Fruit fly (Drosophila melanogaster) whole organism, embryonic: ENCODE data around the gene pkaap.
A peak's percentile ranks its signal among the peaks of the same experiment; 100 is the strongest.

Experiments
- Blimp-1 ChIP-seq: fragments of 200-800 bp; sonication (Bioruptor generic); optimal IDR thresholded peaks from 3 replicates; lab custom pipeline; 2018; ENCODE audit warnings: missing biosample characterization, missing genetic modification characterization, mild to moderate bottlenecking, moderate library complexity, missing genetic modification reagents
- CG10209 ChIP-seq: fragments of 200-800 bp; sonication (Bioruptor generic); optimal IDR thresholded peaks from 3 replicates; lab custom pipeline; 2017; ENCODE audit warnings: missing biosample characterization, mild to moderate bottlenecking, missing genetic modification characterization, missing genetic modification reagents
- CG10543 ChIP-seq: fragments of 200-800 bp; sonication (Bioruptor generic); optimal IDR thresholded peaks from 3 replicates; lab custom pipeline; 2017; ENCODE audit warnings: missing biosample characterization, mild to moderate bottlenecking, missing genetic modification characterization, moderate library complexity
- CG11093 ChIP-seq: fragments of 200-800 bp; sonication (Bioruptor generic); IDR thresholded peaks from 3 replicates; pipeline ENCODE4 v1.3.6; 2022; ENCODE audit warnings: missing biosample characterization, missing genetic modification characterization
- CG12299 ChIP-seq: fragments of 200-800 bp; sonication (Bioruptor generic); optimal IDR thresholded peaks from 2 replicates; lab custom pipeline; 2018; ENCODE audit warnings: missing biosample characterization, mild to moderate bottlenecking, missing genetic modification characterization
- CG12391 ChIP-seq: fragments of 200-800 bp; sonication (Bioruptor generic); optimal IDR thresholded peaks from 3 replicates; lab custom pipeline; 2018; ENCODE audit warnings: missing biosample characterization, mild to moderate bottlenecking, missing genetic modification characterization, moderate library complexity
- CG13296 ChIP-seq: fragments of 200-800 bp; sonication (Bioruptor generic); optimal IDR thresholded peaks from 3 replicates; lab custom pipeline; 2018; ENCODE audit warnings: missing biosample characterization, mild to moderate bottlenecking, missing genetic modification characterization
- CG13775 ChIP-seq: fragments of 200-800 bp; sonication (Bioruptor generic); optimal IDR thresholded peaks from 3 replicates; lab custom pipeline; 2017; ENCODE audit warnings: missing biosample characterization, mild to moderate bottlenecking, missing genetic modification characterization
- CG15269 ChIP-seq: fragments of 200-800 bp; sonication (Bioruptor generic); optimal IDR thresholded peaks from 2 replicates; lab custom pipeline; 2018; ENCODE audit warnings: missing biosample characterization, mild to moderate bottlenecking, missing genetic modification characterization, moderate library complexity
- CG15696 ChIP-seq: fragments of 200-800 bp; sonication (Bioruptor generic); optimal IDR thresholded peaks from 2 replicates; lab custom pipeline; 2019; ENCODE audit warnings: missing biosample characterization, mild to moderate bottlenecking, missing genetic modification characterization, moderate library complexity
- CG17912 ChIP-seq: fragments of 200-800 bp; sonication (Bioruptor generic); optimal IDR thresholded peaks from 2 replicates; lab custom pipeline; 2018; ENCODE audit warnings: missing biosample characterization, mild to moderate bottlenecking, missing genetic modification characterization
- CG18011 ChIP-seq: fragments of 200-800 bp; sonication (Bioruptor generic); optimal IDR thresholded peaks from 2 replicates; lab custom pipeline; 2017; ENCODE audit warnings: missing biosample characterization, missing genetic modification characterization, mild to moderate bottlenecking, moderate library complexity, missing genotype
- CG31224 ChIP-seq: fragments of 200-800 bp; sonication (Bioruptor generic); IDR thresholded peaks from 2 replicates; pipeline ENCODE4 v1.3.6; 2022; ENCODE audit warnings: missing biosample characterization, missing genetic modification characterization
- CG4282 ChIP-seq: fragments of 200-800 bp; sonication (Bioruptor generic); optimal IDR thresholded peaks from 2 replicates; lab custom pipeline; 2016; ENCODE audit warnings: missing biosample characterization, missing genetic modification characterization
- CG43689 ChIP-seq: fragments of 200-800 bp; sonication (Bioruptor generic); IDR thresholded peaks from 2 replicates; pipeline ENCODE4 v1.3.6; 2022; ENCODE audit warnings: missing biosample characterization, missing genetic modification characterization
- CG4730 ChIP-seq: fragments of 200-800 bp; sonication (Bioruptor generic); IDR thresholded peaks from 2 replicates; pipeline ENCODE4 v1.3.6; 2022; ENCODE audit warnings: missing biosample characterization, missing genetic modification characterization
- CG4820 ChIP-seq: fragments of 200-800 bp; sonication (Bioruptor generic); optimal IDR thresholded peaks from 3 replicates; lab custom pipeline; 2016; ENCODE audit warnings: missing biosample characterization, missing genetic modification characterization
- CG5953 ChIP-seq: fragments of 200-800 bp; sonication (Bioruptor generic); IDR thresholded peaks from 2 replicates; pipeline ENCODE4 v1.3.6; 2022; ENCODE audit warnings: missing biosample characterization, missing genetic modification characterization
- CG6254 ChIP-seq: fragments of 200-800 bp; sonication (Bioruptor generic); optimal IDR thresholded peaks from 3 replicates; lab custom pipeline; 2017; ENCODE audit warnings: mild to moderate bottlenecking, missing biosample characterization, missing genetic modification reagents, missing genetic modification characterization
- CG7928 ChIP-seq: fragments of 200-800 bp; sonication (Bioruptor generic); optimal IDR thresholded peaks from 2 replicates; lab custom pipeline; 2017; ENCODE audit warnings: missing biosample characterization, mild to moderate bottlenecking, missing genetic modification characterization
- CG8388 ChIP-seq: fragments of 200-800 bp; sonication (Bioruptor generic); optimal IDR thresholded peaks from 2 replicates; lab custom pipeline; 2019; ENCODE audit warnings: missing biosample characterization, mild to moderate bottlenecking, missing genetic modification characterization, moderate library complexity
- CG9215 ChIP-seq: fragments of 200-800 bp; sonication (Bioruptor generic); IDR thresholded peaks from 2 replicates; pipeline ENCODE4 v1.3.6; 2022; ENCODE audit warnings: missing biosample characterization, missing genetic modification characterization
- CG9797 ChIP-seq: fragments of 200-800 bp; sonication (Bioruptor generic); optimal IDR thresholded peaks from 3 replicates; lab custom pipeline; 2018; ENCODE audit warnings: missing biosample characterization, mild to moderate bottlenecking, missing genetic modification characterization
- CG9876 ChIP-seq: fragments of 200-800 bp; sonication (Bioruptor generic); optimal IDR thresholded peaks from 2 replicates; lab custom pipeline; 2016; ENCODE audit warnings: missing biosample characterization, missing genetic modification characterization
- Dip2 ChIP-seq: fragments of 200-800 bp; sonication (Bioruptor generic); IDR thresholded peaks from 2 replicates; pipeline ENCODE4 v1.3.6; 2022; ENCODE audit warnings: missing biosample characterization, missing genetic modification characterization
- E2f2 ChIP-seq: fragments of 200-800 bp; sonication (Bioruptor generic); IDR thresholded peaks from 2 replicates; pipeline ENCODE4 v1.3.6; 2022; ENCODE audit warnings: missing biosample characterization, missing genetic modification characterization
- HLH4C ChIP-seq: fragments of 200-800 bp; sonication (Bioruptor generic); IDR thresholded peaks from 3 replicates; pipeline ENCODE4 v1.3.6; 2022; ENCODE audit warnings: missing biosample characterization, missing genetic modification characterization; ENCODE audit not compliant: partially characterized antibody
- HLH54F ChIP-seq: fragments of 200-800 bp; sonication (Bioruptor generic); optimal IDR thresholded peaks from 3 replicates; lab custom pipeline; 2016; ENCODE audit warnings: missing biosample characterization, missing genetic modification characterization
- Mes4 ChIP-seq: fragments of 200-800 bp; sonication (Bioruptor generic); optimal IDR thresholded peaks from 2 replicates; lab custom pipeline; 2016; ENCODE audit warnings: missing biosample characterization, missing genetic modification characterization
- NC2α ChIP-seq: fragments of 200-800 bp; sonication (Bioruptor generic); optimal IDR thresholded peaks from 2 replicates; lab custom pipeline; 2016; ENCODE audit warnings: missing biosample characterization, missing genetic modification characterization
- Neu2 ChIP-seq: fragments of 200-800 bp; sonication (Bioruptor generic); optimal IDR thresholded peaks from 3 replicates; lab custom pipeline; 2016; ENCODE audit warnings: missing biosample characterization, missing genetic modification characterization, borderline replicate concordance
- Optix ChIP-seq: fragments of 200-800 bp; sonication (Bioruptor generic); IDR thresholded peaks from 3 replicates; pipeline ENCODE4 v1.3.6; 2022; ENCODE audit warnings: missing biosample characterization, missing genetic modification characterization
- Rx ChIP-seq: fragments of 200-800 bp; sonication (Bioruptor generic); IDR thresholded peaks from 2 replicates; pipeline ENCODE4 v1.3.6; 2022; ENCODE audit warnings: missing biosample characterization, missing genetic modification characterization
- Ssrp ChIP-seq: fragments of 200-800 bp; sonication (Bioruptor generic); optimal IDR thresholded peaks from 2 replicates; lab custom pipeline; 2018; ENCODE audit warnings: missing biosample characterization, mild to moderate bottlenecking, missing genetic modification characterization, moderate library complexity
- amos ChIP-seq: fragments of 200-800 bp; sonication (Bioruptor generic); IDR thresholded peaks from 2 replicates; pipeline ENCODE4 v1.3.6; 2022; ENCODE audit warnings: missing biosample characterization, missing genetic modification characterization; ENCODE audit not compliant: partially characterized antibody
- ash1 ChIP-seq: fragments of 200-800 bp; sonication (Bioruptor generic); optimal IDR thresholded peaks from 2 replicates; lab custom pipeline; 2018; ENCODE audit warnings: missing biosample characterization, mild to moderate bottlenecking, missing genetic modification characterization
- crp ChIP-seq, 2 experiments: fragments of 200-800 bp; sonication (Bioruptor generic); optimal IDR thresholded peaks; 2 replicates in 1 of 2; 3 replicates in 1 of 2; lab custom pipeline; 2017; ENCODE audit warnings: missing biosample characterization in 2 of 2, missing genetic modification characterization in 2 of 2, mild to moderate bottlenecking in 1 of 2, moderate library complexity in 1 of 2
- da ChIP-seq: fragments of 200-800 bp; sonication (Bioruptor generic); optimal IDR thresholded peaks from 2 replicates; lab custom pipeline; 2016; ENCODE audit warnings: missing biosample characterization, missing genetic modification characterization
- dmrt99B ChIP-seq: fragments of 200-800 bp; sonication (Bioruptor generic); optimal IDR thresholded peaks from 2 replicates; lab custom pipeline; 2018; ENCODE audit warnings: missing biosample characterization, mild to moderate bottlenecking, missing genetic modification characterization, moderate library complexity
- nmo ChIP-seq: fragments of 200-800 bp; sonication (Bioruptor generic); optimal IDR thresholded peaks from 2 replicates; lab custom pipeline; 2018; ENCODE audit warnings: missing biosample characterization, mild to moderate bottlenecking, missing genetic modification characterization, moderate library complexity
- pho ChIP-seq: fragments of 200-800 bp; sonication (Bioruptor generic); optimal IDR thresholded peaks from 2 replicates; lab custom pipeline; 2016; ENCODE audit warnings: missing biosample characterization, missing genetic modification characterization
- phol ChIP-seq: fragments of 200-800 bp; sonication (Bioruptor generic); optimal IDR thresholded peaks from 3 replicates; lab custom pipeline; 2018; ENCODE audit warnings: missing biosample characterization, mild to moderate bottlenecking, missing genetic modification characterization, moderate library complexity
- psq ChIP-seq: fragments of 200-800 bp; sonication (Bioruptor generic); optimal IDR thresholded peaks from 2 replicates; lab custom pipeline; 2017; ENCODE audit warnings: missing biosample characterization, missing genetic modification characterization
- sisA ChIP-seq: fragments of 200-800 bp; sonication (Bioruptor generic); IDR thresholded peaks from 2 replicates; pipeline ENCODE4 v1.3.6; 2022; ENCODE audit warnings: missing biosample characterization, missing genetic modification characterization
- so ChIP-seq: fragments of 200-800 bp; sonication (Bioruptor generic); IDR thresholded peaks from 3 replicates; pipeline ENCODE4 v1.3.6; 2022; ENCODE audit warnings: missing biosample characterization, missing genetic modification characterization
- tll ChIP-seq, 2 experiments: fragments of 200-800 bp in 1 of 2; fragments of >200 bp in 1 of 2; sonication (Bioruptor generic) in 1 of 2; optimal IDR thresholded peaks; 2 replicates each; lab custom pipeline; 2017 to 2019; ENCODE audit warnings: missing biosample characterization in 2 of 2, missing genetic modification characterization in 2 of 2, mild to moderate bottlenecking in 1 of 2, moderate library complexity in 1 of 2
- twi ChIP-seq: fragments of 200-800 bp; optimal IDR thresholded peaks from 2 replicates; lab custom pipeline; 2019; ENCODE audit warnings: missing biosample characterization, mild to moderate bottlenecking, missing genetic modification characterization, moderate library complexity
- vvl ChIP-seq: fragments of 200-800 bp; sonication (Bioruptor generic); IDR thresholded peaks from 2 replicates; pipeline ENCODE4 v1.3.6; 2022; ENCODE audit warnings: missing biosample characterization, missing genetic modification characterization
- zen ChIP-seq: fragments of 200-800 bp; sonication (Bioruptor generic); optimal IDR thresholded peaks from 3 replicates; lab custom pipeline; 2018; ENCODE audit warnings: missing biosample characterization, mild to moderate bottlenecking, missing genetic modification characterization, moderate library complexity

Gene pkaap

DNA sequence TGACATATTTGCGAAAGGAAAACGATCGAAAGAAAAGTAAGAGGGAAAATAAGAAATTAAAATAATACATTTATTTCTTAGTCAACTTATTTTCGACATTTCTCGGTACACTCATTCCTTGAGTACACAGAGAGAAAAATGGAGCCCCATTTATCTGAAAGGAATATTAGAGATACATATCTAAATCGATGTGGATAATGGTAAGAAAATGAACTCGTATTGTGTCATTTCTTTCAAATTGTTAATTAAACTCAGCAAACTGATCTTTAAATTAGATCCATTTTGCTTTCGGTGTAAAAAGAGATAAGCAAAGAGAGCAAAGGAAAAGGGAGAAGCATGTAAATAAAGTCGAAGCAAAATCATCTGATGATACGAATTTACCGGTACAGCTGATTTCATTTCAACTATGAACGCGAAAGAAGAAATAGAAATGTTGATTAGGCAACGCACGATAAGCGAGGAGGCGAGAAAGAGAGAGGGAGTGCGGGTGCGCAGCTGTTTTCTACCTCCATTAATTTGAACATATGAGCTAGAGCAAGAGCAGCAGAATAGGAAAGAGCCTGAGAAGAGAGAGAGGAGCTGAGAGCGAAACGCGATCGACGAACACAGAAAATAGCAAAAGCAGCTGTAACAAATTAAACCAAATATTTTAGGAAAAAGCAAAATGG, 2.3 kb upstream of the pkaap start (continued):
- TF ChIP-seq CG12299, result peak; percentile 70
- no peak for TF ChIP-seq CG5953 (GFP tag; lab: Robert Waterston, UW)
- TF ChIP-seq CG4820 (GFP tag; lab: Kevin White, UChicago), result peak; percentile 85
- TF ChIP-seq CG7928, result peak; percentile 32
- TF ChIP-seq Mes4 (GFP tag; lab: Kevin White, UChicago), result peak; percentile 79
- no peak for TF ChIP-seq CG9215
- TF ChIP-seq Ssrp (tag; lab: Kevin White, UChicago), result peak; percentile 91
- peak; percentile 47 for TF ChIP-seq NC2α (GFP tag; lab: Kevin White, UChicago)
- peak; percentile 35 for TF ChIP-seq CG17912
- peak; percentile 85 for TF ChIP-seq pho
- TF ChIP-seq amos (GFP tag; lab: Robert Waterston, UW), result no peak
- no peak for TF ChIP-seq twi
- peak; percentile 84 for TF ChIP-seq CG8388 (GFP tag; lab: Kevin White, UChicago)
- no peak for TF ChIP-seq CG9797
- peak; percentile 80 for TF ChIP-seq CG6254 (GFP tag; lab: Kevin White, UChicago)
- TF ChIP-seq tll (GFP tag; optimal IDR thresholded peaks at IDR 0.05; lab: Kevin White, UChicago), result no peak
- peak; percentile 91 for TF ChIP-seq dmrt99B (tag; lab: Kevin White, UChicago)
- peak; percentile 82 for TF ChIP-seq CG10209
- TF ChIP-seq so (GFP tag; lab: Robert Waterston, UW), result no peak
- TF ChIP-seq zen (tag; lab: Kevin White, UChicago), result peak; percentile 88
- peak; percentile 81 for TF ChIP-seq CG9876 (GFP tag; lab: Kevin White, UChicago)
- TF ChIP-seq CG43689 (GFP tag; lab: Robert Waterston, UW), result no peak
- TF ChIP-seq Optix (GFP tag; lab: Robert Waterston, UW), result no peak
- TF ChIP-seq CG10543, result peak; percentile 24
- no peak for TF ChIP-seq CG4730 (GFP tag; lab: Robert Waterston, UW)
- TF ChIP-seq CG11093 (GFP tag; lab: Robert Waterston, UW), result peak; percentile 80
- TF ChIP-seq CG4282 (GFP tag; lab: Kevin White, UChicago), result peak; percentile 78
- peak; percentile 48 for TF ChIP-seq psq
- peak; percentile 65 to 92 for TF ChIP-seq crp (GFP tag; optimal IDR thresholded peaks at IDR 0.05; lab: Kevin White, UChicago)
- no peak for TF ChIP-seq E2f2
- peak; percentile 71 for TF ChIP-seq CG18011 (GFP tag; lab: Kevin White, UChicago)
- no peak for TF ChIP-seq sisA (GFP tag; lab: Robert Waterston, UW)
- peak; percentile 78 for TF ChIP-seq CG13775 (GFP tag; lab: Kevin White, UChicago)
- TF ChIP-seq CG15696 (tag; lab: Kevin White, UChicago), result peak; percentile 80
- no peak for TF ChIP-seq HLH4C
- TF ChIP-seq CG31224 (GFP tag; lab: Robert Waterston, UW), result no peak
- peak; percentile 92 for TF ChIP-seq phol (tag; lab: Kevin White, UChicago)
- peak; percentile 90 for TF ChIP-seq nmo (GFP tag; lab: Kevin White, UChicago)
- TF ChIP-seq ash1 (GFP tag; lab: Kevin White, UChicago), result peak; percentile 21
- TF ChIP-seq Neu2 (GFP tag; lab: Kevin White, UChicago), result peak; percentile 63
- no peak for TF ChIP-seq Rx (GFP tag; lab: Robert Waterston, UW)
- TF ChIP-seq HLH54F, result peak; percentile 87
- peak; percentile 88 for TF ChIP-seq Blimp-1 (GFP tag; lab: Kevin White, UChicago)
- no peak for TF ChIP-seq vvl (GFP tag; lab: Robert Waterston, UW)
- TF ChIP-seq CG15269 (tag; lab: Kevin White, UChicago), result peak; percentile 91
- TF ChIP-seq CG13296, result peak; percentile 57
- TF ChIP-seq CG12391 (tag; lab: Kevin White, UChicago), result peak; percentile 90
- TF ChIP-seq da (GFP tag; lab: Kevin White, UChicago), result peak; percentile 38
- no peak for TF ChIP-seq Dip2 (GFP tag; lab: Robert Waterston, UW)
